Worm (Caenorhabditis elegans): ENCODE results near the gene C18F10.7.

DNA sequence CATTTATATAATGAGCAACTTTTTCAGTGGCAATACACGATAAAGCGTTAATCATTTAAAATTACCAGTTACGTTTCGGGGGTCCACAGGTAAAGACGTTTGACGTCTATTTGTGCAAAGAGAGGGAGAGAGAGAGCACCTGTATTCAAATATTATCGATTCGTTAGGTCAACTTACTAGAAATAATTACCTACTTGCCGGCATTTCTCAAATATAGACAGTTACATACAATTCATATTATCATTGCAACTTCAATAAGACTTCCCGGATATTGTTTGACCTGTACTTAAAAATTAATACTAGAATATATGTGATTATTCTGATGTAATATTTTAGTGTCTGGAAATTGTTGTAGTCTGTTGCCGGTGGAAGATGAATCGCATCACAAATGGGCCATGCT lies 7.7 kb upstream of the C18F10.7 start, which contains the start of gene gadr-3:
- TF ChIP-seq snpc-4 (tag; optimal IDR thresholded peaks at IDR 0.05) (no peak), nhr-76 (tag; optimal IDR thresholded peaks at IDR 0.05) (no peak), nhr-11 (tag; optimal IDR thresholded peaks at IDR 0.05) (no peak), mdt-29 (GFP tag; IDR thresholded peaks at IDR 0.05) (no peak), daf-19 (GFP tag; conservative IDR thresholded peaks at IDR 0.05) (no peak), attf-4 (tag; optimal IDR thresholded peaks at IDR 0.05) (no peak), R02D3.7 (tag; optimal IDR thresholded peaks at IDR 0.05) (no peak), aly-2 (tag; optimal IDR thresholded peaks at IDR 0.05) (no peak)

All from whole organism, L4 larva.